Worm (Caenorhabditis elegans): ENCODE data around the gene slcr-46.3.

DNA sequence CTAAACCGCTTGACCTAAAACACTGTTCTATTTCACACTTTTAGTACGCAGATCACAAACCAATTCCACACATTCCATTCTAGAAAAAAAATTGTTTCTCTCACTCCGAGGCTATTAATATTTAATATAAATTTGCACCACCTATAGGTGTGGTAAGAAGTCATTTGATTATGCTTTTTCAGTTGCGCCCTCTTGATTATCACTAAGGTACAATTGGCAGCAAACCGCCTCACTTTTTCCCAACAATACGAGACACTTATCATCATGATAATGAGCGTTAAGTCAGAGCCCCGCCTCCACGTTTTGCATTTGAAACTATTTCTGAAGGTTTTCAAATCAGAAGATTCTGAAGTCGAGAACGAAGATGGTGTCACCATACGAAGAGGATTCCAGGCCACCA, 13.4 kb upstream of the slcr-46.3 start, which contains the start of gene aqp-4:
- TF ChIP-seq drap-1 (GFP tag; optimal IDR thresholded peaks at IDR 0.05) (no peak), nhr-12 (tag; optimal IDR thresholded peaks at IDR 0.05) (no peak), unc-62 (GFP tag; optimal IDR thresholded peaks at IDR 0.05) (no peak), ztf-11 (tag; optimal IDR thresholded peaks at IDR 0.05) (no peak), lin-32 (GFP tag; optimal IDR thresholded peaks at IDR 0.05) (no peak), nhr-76 (tag; optimal IDR thresholded peaks at IDR 0.05) (no peak), ceh-39 (tag; optimal IDR thresholded peaks at IDR 0.05) (no peak), unc-39 (tag; optimal IDR thresholded peaks at IDR 0.05) (no peak), flh-1 (GFP tag; optimal IDR thresholded peaks at IDR 0.05) (no peak), nhr-28 (tag; optimal IDR thresholded peaks at IDR 0.05) (no peak)
